Worm (Caenorhabditis elegans) whole organism, L1 larva: Measurements from ENCODE around the gene zyx-1.
"Not testable (repeated sequence)": the region's sequence is repeated elsewhere in the genome, so short reads cannot be mapped to it uniquely, and the experiment has no call there.

ENCODE experiments used
- aly-2 ChIP-seq: fragments of 150-350 bp; optimal IDR thresholded peaks from 2 replicates; lab custom pipeline; 2014; ENCODE audit warnings: missing biosample characterization, missing genetic modification characterization
- dpl-1 ChIP-seq, 3 experiments: fragments of 150-350 bp in 2 of 3; sonication (generic microtip) in 1 of 3; optimal IDR thresholded peaks; 2 replicates each; lab custom pipeline; 2014 to 2017; ENCODE audit warnings: missing biosample characterization in 3 of 3, missing genetic modification characterization in 3 of 3, missing genetic modification reagents in 3 of 3
- fos-1 ChIP-seq: fragments of 150-350 bp; optimal IDR thresholded peaks from 2 replicates; lab custom pipeline; 2014; ENCODE audit warnings: missing biosample characterization, missing genetic modification characterization
- nhr-11 ChIP-seq: fragments of 150-350 bp; optimal IDR thresholded peaks from 2 replicates; lab custom pipeline; 2014; ENCODE audit warnings: missing biosample characterization, missing genetic modification characterization
- nhr-237 ChIP-seq: fragments of 150-350 bp; optimal IDR thresholded peaks from 2 replicates; lab custom pipeline; 2014; ENCODE audit warnings: missing biosample characterization, missing genetic modification characterization
- snpc-4 ChIP-seq: fragments of 150-350 bp; optimal IDR thresholded peaks from 2 replicates; lab custom pipeline; 2014; ENCODE audit warnings: missing biosample characterization, missing genetic modification characterization

- not testable (repeated sequence) for TF ChIP-seq aly-2 (tag; lab: Kevin White, UChicago); dpl-1 (GFP tag; optimal IDR thresholded peaks at IDR 0.05; lab: Kevin White, UChicago); fos-1 (tag; lab: Kevin White, UChicago); snpc-4 (tag; lab: Kevin White, UChicago); nhr-11; nhr-237 (tag; lab: Kevin White, UChicago)
These were observed 9.1 kb upstream of the zyx-1 start, which contains the start of gene F42G4.2 for ce11 chrII:13047609-13048008.
